Fruit fly (Drosophila melanogaster) whole organism, wandering third instar larva: ENCODE results near the gene PIG-C.
A peak's percentile ranks its signal among the peaks of the same experiment; 100 is the strongest.

Experiments used
- Dif ChIP-seq: fragments of 200-275, 200-300 bp; sonication (Bioruptor generic); optimal IDR thresholded peaks from 2 replicates; lab custom pipeline; 2018; ENCODE audit warnings: missing biosample characterization, missing genetic modification characterization; ENCODE audit not compliant: partially characterized antibody
- Hr78 ChIP-seq: fragments of >200 bp; optimal IDR thresholded peaks from 2 replicates; lab custom pipeline; 2017; ENCODE audit warnings: missing biosample characterization, missing genetic modification characterization
- Myc ChIP-seq: fragments of >200 bp; optimal IDR thresholded peaks from 2 replicates; lab custom pipeline; 2017
- Sp1 ChIP-seq: fragments of 200-800 bp; sonication (Bioruptor generic); optimal IDR thresholded peaks from 3 replicates; lab custom pipeline; 2019; ENCODE audit warnings: missing biosample characterization, mild to moderate bottlenecking, missing genetic modification characterization, moderate library complexity
- Vsx2 ChIP-seq: fragments of 200-300, 225-300 bp; sonication (Bioruptor generic); optimal IDR thresholded peaks from 2 replicates; lab custom pipeline; 2018; ENCODE audit warnings: missing biosample characterization, missing genetic modification characterization; ENCODE audit not compliant: partially characterized antibody
- br ChIP-seq: fragments of 200-800 bp; sonication (Bioruptor generic); optimal IDR thresholded peaks from 2 replicates; lab custom pipeline; 2016; ENCODE audit warnings: missing biosample characterization, missing genetic modification characterization
- dl ChIP-seq, 2 experiments: fragments of 175-275, 200-275 bp in 1 of 2; fragments of 200-275 bp in 1 of 2; sonication (Bioruptor generic); optimal IDR thresholded peaks; lab custom pipeline; 2018; ENCODE audit warnings: mild to moderate bottlenecking in 2 of 2, missing biosample characterization in 2 of 2, missing genetic modification characterization in 2 of 2, moderate library complexity in 2 of 2; ENCODE audit not compliant: partially characterized antibody in 2 of 2, insufficient read depth in 1 of 2
- dmrt93B ChIP-seq: fragments of 200-800 bp; sonication (Bioruptor generic); optimal IDR thresholded peaks from 2 replicates; lab custom pipeline; 2018; ENCODE audit warnings: missing biosample characterization, mild to moderate bottlenecking, missing genetic modification characterization
- ey ChIP-seq: fragments of 200-800 bp; sonication (Bioruptor generic); optimal IDR thresholded peaks from 2 replicates; lab custom pipeline; 2016; ENCODE audit warnings: missing biosample characterization, missing genetic modification characterization

DNA sequence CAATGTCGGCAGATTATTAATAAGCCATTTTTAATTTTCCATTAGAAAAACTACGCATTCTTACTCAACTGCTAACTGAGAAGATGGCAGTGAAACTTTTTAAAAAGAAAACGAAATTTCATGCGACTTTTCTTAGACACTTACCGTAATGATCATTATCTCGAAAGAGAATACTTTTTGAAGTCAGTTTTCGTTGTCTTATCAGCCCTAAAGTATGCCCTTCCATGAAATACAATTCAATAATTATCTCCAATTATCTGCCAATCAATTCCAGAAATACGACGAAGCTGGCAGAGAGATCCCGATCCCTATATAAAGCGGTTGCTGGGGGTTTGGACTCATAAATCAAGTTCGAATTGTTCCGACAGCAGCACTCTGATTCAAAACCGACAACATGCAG, 2.6 kb downstream of the PIG-C start, which contains the start of gene Drsl5:
- TF ChIP-seq Hr78 (no peak), ey (GFP tag; lab: Kevin White, UChicago) (no peak), dmrt93B (GFP tag; lab: Kevin White, UChicago) (no peak), Myc (lab: Kevin White, UChicago) (peak; percentile 24), Vsx2 (GFP tag; lab: Kevin White, UChicago) (no peak), dl (GFP tag; optimal IDR thresholded peaks at IDR 0.05; lab: Kevin White, UChicago; ENCODE audit: insufficient read depth in 1 of 2, partially characterized antibody in 2 of 2) (no peak), Sp1 (GFP tag; lab: Kevin White, UChicago) (no peak), Dif (GFP tag; lab: Kevin White, UChicago) (no peak), br (no peak)
